Fruit fly (Drosophila melanogaster) whole organism: ENCODE measurements around the gene CG42870.

Source experiments
- psq ChIP-seq: fragments of >200 bp; optimal IDR thresholded peaks from 2 replicates; lab custom pipeline; 2017
- usp ChIP-seq: fragments of >200 bp; optimal IDR thresholded peaks from 2 replicates; lab custom pipeline; 2017; ENCODE audit warnings: missing biosample characterization, missing genetic modification characterization, mixed read lengths

dm6 chr3R:21737264-21737663 is at the start of gene CG42870:
- no peak for TF ChIP-seq psq
- no peak for TF ChIP-seq usp (GFP tag; lab: Kevin White, UChicago)
